Fruit fly (Drosophila melanogaster): ENCODE measurements around the gene Cip4.

DNA sequence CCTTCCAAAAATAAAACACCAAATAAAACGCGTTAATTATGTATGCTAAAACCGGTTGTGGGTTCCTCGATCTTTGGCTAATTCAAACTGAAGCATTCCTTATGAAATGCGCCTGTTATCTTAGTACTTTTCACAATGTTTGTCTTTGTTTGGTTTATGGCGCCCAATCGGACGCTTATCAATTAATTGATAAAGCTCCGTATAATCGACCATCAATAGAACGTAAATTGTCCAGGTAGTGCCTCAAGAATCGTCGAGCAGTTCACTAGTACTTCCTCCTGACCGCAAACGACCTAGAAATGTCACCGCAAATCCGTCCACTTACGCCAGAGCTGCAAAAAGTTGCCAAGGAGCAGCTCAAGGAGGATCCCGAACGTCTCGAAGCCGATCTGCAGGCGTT lies 1.3 kb upstream of the Cip4 start, which contains the start of gene CG33514:
- no peak for TF ChIP-seq fkh (GFP tag; optimal IDR thresholded peaks at IDR 0.05)
- no peak for TF ChIP-seq CG8119 (GFP tag; IDR thresholded peaks at IDR 0.05)
- TF ChIP-seq net (GFP tag; optimal IDR thresholded peaks at IDR 0.05), result no peak
- no peak for TF ChIP-seq CG16779 (tag; optimal IDR thresholded peaks at IDR 0.05)
- no peak for TF ChIP-seq Hr4 (GFP tag; optimal IDR thresholded peaks at IDR 0.05)
- no peak for TF ChIP-seq CG10631 (GFP tag; optimal IDR thresholded peaks at IDR 0.05)
- no peak for TF ChIP-seq Blimp-1 (GFP tag; optimal IDR thresholded peaks at IDR 0.05)
- peak; percentile 73 for TF ChIP-seq vri (GFP tag; optimal IDR thresholded peaks at IDR 0.05)

Measured in whole organism, prepupa.